Worm (Caenorhabditis elegans): ENCODE data around the gene cct-7.

The cct-7 gene

ce11 chrV:1868596-1869263 lies 3.3 kb upstream of the cct-7 start, which contains the start of gene knl-3:
Gene knl-3, plus strand, starts transcription at chrV:1869213.
- TF ChIP-seq nhr-43 (tag; optimal IDR thresholded peaks at IDR 0.05; ENCODE audit: poor library complexity, severe bottlenecking): peak; percentile 77
- no peak for TF ChIP-seq mdl-1 (tag; optimal IDR thresholded peaks at IDR 0.05)
- TF ChIP-seq skn-1 (tag; optimal IDR thresholded peaks at IDR 0.05): no peak
- no peak for TF ChIP-seq ztf-4 (tag; optimal IDR thresholded peaks at IDR 0.05)
- no peak for TF ChIP-seq nhr-77 (tag; optimal IDR thresholded peaks at IDR 0.05)
- peak; percentile 80 for TF ChIP-seq snpc-4 (tag; optimal IDR thresholded peaks at IDR 0.05)
- TF ChIP-seq ztf-11 (tag; optimal IDR thresholded peaks at IDR 0.05): no peak
- no peak for TF ChIP-seq daf-12 (tag; optimal IDR thresholded peaks at IDR 0.05)
- no peak for TF ChIP-seq nhr-76 (tag; optimal IDR thresholded peaks at IDR 0.05)
- TF ChIP-seq elt-2 (tag; optimal IDR thresholded peaks at IDR 0.05): peak; percentile 65
- TF ChIP-seq ama-1 (optimal IDR thresholded peaks at IDR 0.05): no peak
- TF ChIP-seq ceh-16 (tag; optimal IDR thresholded peaks at IDR 0.05): no peak
- no peak for TF ChIP-seq sea-2 (GFP tag; optimal IDR thresholded peaks at IDR 0.05)
- no peak for TF ChIP-seq ZK546.5 (tag; optimal IDR thresholded peaks at IDR 0.05)
- TF ChIP-seq lin-15B (tag; optimal IDR thresholded peaks at IDR 0.05): peak; percentile 96
- TF ChIP-seq R02D3.7 (tag; optimal IDR thresholded peaks at IDR 0.05): peak; percentile 74
- TF ChIP-seq elt-1 (tag; optimal IDR thresholded peaks at IDR 0.05): no peak
- peak; percentile 16 for TF ChIP-seq pqm-1 (tag; optimal IDR thresholded peaks at IDR 0.05)
- peak; percentile 41 for TF ChIP-seq nhr-11 (tag; optimal IDR thresholded peaks at IDR 0.05)
- TF ChIP-seq nhr-67 (tag; optimal IDR thresholded peaks at IDR 0.05): peak; percentile 7
- peak; percentile 56 for TF ChIP-seq ceh-28 (tag; optimal IDR thresholded peaks at IDR 0.05)
- TF ChIP-seq zag-1 (tag; optimal IDR thresholded peaks at IDR 0.05): peak; percentile 33
- TF ChIP-seq nhr-12 (tag; optimal IDR thresholded peaks at IDR 0.05): no peak
- TF ChIP-seq fkh-2 (tag; optimal IDR thresholded peaks at IDR 0.05): no peak
- no peak for TF ChIP-seq mml-1 (tag; optimal IDR thresholded peaks at IDR 0.05)
- TF ChIP-seq lin-39 (tag; optimal IDR thresholded peaks at IDR 0.05): peak; percentile 85
- TF ChIP-seq tbx-2 (tag; optimal IDR thresholded peaks at IDR 0.05): peak; percentile 69
- no peak for TF ChIP-seq ceh-9 (tag; optimal IDR thresholded peaks at IDR 0.05)
- TF ChIP-seq ceh-82 (tag; optimal IDR thresholded peaks at IDR 0.05): peak; percentile 72
- peak; percentile 29 for TF ChIP-seq fkh-10 (GFP tag; optimal IDR thresholded peaks at IDR 0.05)
- TF ChIP-seq nfya-1 (tag; optimal IDR thresholded peaks at IDR 0.05; ENCODE audit: insufficient read depth): peak; percentile 90
- TF ChIP-seq pha-4 (tag; optimal IDR thresholded peaks at IDR 0.05): peak; percentile 93
- no peak for TF ChIP-seq egl-27 (tag; optimal IDR thresholded peaks at IDR 0.05)
- TF ChIP-seq egl-5 (tag; optimal IDR thresholded peaks at IDR 0.05): no peak
- no peak for TF ChIP-seq nhr-237 (tag; optimal IDR thresholded peaks at IDR 0.05)
- no peak for TF ChIP-seq aly-2 (tag; optimal IDR thresholded peaks at IDR 0.05)
- no peak for TF ChIP-seq elt-3 (tag; optimal IDR thresholded peaks at IDR 0.05)
- peak; percentile 32 for TF ChIP-seq jun-1 (tag; optimal IDR thresholded peaks at IDR 0.05)
- peak; percentile 71 for TF ChIP-seq hmg-11 (tag; optimal IDR thresholded peaks at IDR 0.05)
- TF ChIP-seq eor-1 (tag; optimal IDR thresholded peaks at IDR 0.05): no peak
- TF ChIP-seq nhr-23 (tag; optimal IDR thresholded peaks at IDR 0.05): peak; percentile 95
- no peak for TF ChIP-seq unc-62 (GFP tag; optimal IDR thresholded peaks at IDR 0.05)
- peak; percentile 82 for TF ChIP-seq nhr-25 (tag; optimal IDR thresholded peaks at IDR 0.05)
- TF ChIP-seq lsy-12 (tag; optimal IDR thresholded peaks at IDR 0.05): peak; percentile 76
- TF ChIP-seq fos-1 (tag; optimal IDR thresholded peaks at IDR 0.05): no peak
- no peak for TF ChIP-seq nhr-28 (tag; optimal IDR thresholded peaks at IDR 0.05)
- no peak for TF ChIP-seq unc-39 (tag; optimal IDR thresholded peaks at IDR 0.05)
